Worm (Caenorhabditis elegans): Measurements from ENCODE around the gene fpn-1.2.

Gene fpn-1.2

DNA sequence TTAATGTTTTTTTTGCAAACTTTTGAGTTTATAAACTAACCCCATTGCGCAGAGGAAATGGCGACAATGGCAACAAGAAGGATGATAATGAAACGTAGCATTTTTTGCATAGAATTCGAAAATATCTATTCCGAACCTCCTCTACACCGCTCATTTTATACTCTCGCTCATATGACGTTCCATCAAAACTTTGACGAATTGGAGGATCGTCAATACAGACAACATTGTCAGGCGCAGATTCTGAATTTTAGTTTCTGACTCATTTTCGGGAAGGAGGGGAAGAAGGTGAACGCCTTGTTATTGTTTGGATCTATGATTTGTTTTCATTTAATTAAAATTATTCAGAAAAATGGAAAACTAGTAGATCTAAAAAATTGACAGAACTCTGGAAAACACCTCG is 20.3 kb downstream of the fpn-1.2 start, which contains the start of gene cnc-1:
TSS of gene cnc-1 (minus strand) at position 101 of the 400 bp plus-strand sequence.
- TF ChIP-seq hlh-12 (tag; optimal IDR thresholded peaks at IDR 0.05) (no peak), sea-2 (GFP tag; IDR thresholded peaks at IDR 0.05) (no peak), pbrm-1 (GFP tag; IDR thresholded peaks at IDR 0.05) (no peak), lag-1 (GFP tag; IDR thresholded peaks at IDR 0.05) (no peak), lin-40 (tag; optimal IDR thresholded peaks at IDR 0.05) (no peak), F49E8.2 (tag; optimal IDR thresholded peaks at IDR 0.05; ENCODE audit: insufficient read depth) (no peak), madf-6 (GFP tag; IDR thresholded peaks at IDR 0.05) (no peak), mel-28 (tag; optimal IDR thresholded peaks at IDR 0.05; ENCODE audit: borderline replicate concordance) (no peak), tbp1 (GFP tag; optimal IDR thresholded peaks at IDR 0.05) (no peak), attf-5 (GFP tag; optimal IDR thresholded peaks at IDR 0.05) (no peak), ceh-58 (GFP tag; IDR thresholded peaks at IDR 0.05) (no peak)

ce11 chrV:1442042-1442441 is 22.5 kb downstream of the fpn-1.2 start, which contains the start of gene cnc-11:
TSS of gene cnc-11 (plus strand) at chrV:1442342.
- no peak for TF ChIP-seq nfya-2 (GFP tag; IDR thresholded peaks at IDR 0.05)
- no peak for TF ChIP-seq F23B12.7 (tag; optimal IDR thresholded peaks at IDR 0.05; ENCODE audit: insufficient read depth)
- no peak for TF ChIP-seq nhr-120 (GFP tag; IDR thresholded peaks at IDR 0.05)
- no peak for TF ChIP-seq ama-1 (optimal IDR thresholded peaks at IDR 0.05)
- no peak for TF ChIP-seq ama-1 (GFP tag; optimal IDR thresholded peaks at IDR 0.05)
- TF ChIP-seq ztf-25 (GFP tag; IDR thresholded peaks at IDR 0.05) = no peak
- TF ChIP-seq unc-62 (GFP tag; optimal IDR thresholded peaks at IDR 0.05) = no peak
- TF ChIP-seq F10E7.11 (tag; optimal IDR thresholded peaks at IDR 0.05) = no peak
- no peak for TF ChIP-seq mxl-1 (tag; optimal IDR thresholded peaks at IDR 0.05)
- no peak for TF ChIP-seq Y79H2A.3 (GFP tag; conservative IDR thresholded peaks at IDR 0.05)
- no peak for TF ChIP-seq dpff-1 (tag; optimal IDR thresholded peaks at IDR 0.05)
- no peak for TF ChIP-seq efl-1 (GFP tag; optimal IDR thresholded peaks at IDR 0.05)
- no peak for TF ChIP-seq F37B4.10 (GFP tag; IDR thresholded peaks at IDR 0.05)
- TF ChIP-seq K11D2.4 (GFP tag; IDR thresholded peaks at IDR 0.05) = no peak
- TF ChIP-seq F57A8.1 (GFP tag; optimal IDR thresholded peaks at IDR 0.05) = no peak
- TF ChIP-seq lsl-1 (GFP tag; optimal IDR thresholded peaks at IDR 0.05) = no peak
- no peak for TF ChIP-seq nfya-1 (tag; optimal IDR thresholded peaks at IDR 0.05; ENCODE audit: borderline replicate concordance, insufficient read depth)
- no peak for TF ChIP-seq Y95B8A.8 (GFP tag; IDR thresholded peaks at IDR 0.05)
- no peak for TF ChIP-seq snpc-1.3 (tag; optimal IDR thresholded peaks at IDR 0.05; ENCODE audit: insufficient read depth)

ce11 chrV:1438832-1439231 is 25.7 kb downstream of the fpn-1.2 start, which contains the start of gene R09B5.11:
TSS of gene R09B5.11 (plus strand) at chrV:1439205.
- TF ChIP-seq ztf-26 (tag; optimal IDR thresholded peaks at IDR 0.05) (peak; percentile 29), rcor-1 (GFP tag; IDR thresholded peaks at IDR 0.05) (no peak), K11D2.4 (GFP tag; IDR thresholded peaks at IDR 0.05) (peak; percentile 20; the same call in 1 of the 2 replicates), K12H6.12 (tag; optimal IDR thresholded peaks at IDR 0.05) (no peak), lin-40 (tag; optimal IDR thresholded peaks at IDR 0.05) (peak; percentile 29), B0035.1 (tag; optimal IDR thresholded peaks at IDR 0.05) (no peak)

DNA sequence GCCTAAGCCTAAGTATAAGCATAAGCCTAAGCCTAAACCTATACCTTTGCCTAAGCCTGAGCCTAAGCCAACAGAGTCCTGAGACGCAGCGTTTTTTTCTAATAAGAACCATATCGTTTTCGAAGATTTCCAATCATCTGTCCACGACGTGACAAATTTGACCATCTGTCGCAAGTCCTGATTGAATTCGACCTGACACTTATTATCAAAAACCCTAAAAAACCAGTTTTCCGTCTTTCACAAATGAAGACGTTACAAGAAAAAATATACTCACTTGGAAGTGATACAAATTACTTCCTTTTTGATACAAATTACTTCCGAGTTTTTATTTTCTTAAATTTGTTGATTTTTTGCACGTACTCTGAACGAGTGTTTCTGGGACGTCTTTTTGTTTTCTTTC is 26.3 kb downstream of the fpn-1.2 start:
- TF ChIP-seq rpc-1 (optimal IDR thresholded peaks at IDR 0.05) (no peak), rpc-1 (tag; optimal IDR thresholded peaks at IDR 0.05) (no peak), nfya-2 (GFP tag; IDR thresholded peaks at IDR 0.05) (no peak)
